Fruit fly (Drosophila melanogaster) whole organism, embryonic: ENCODE measurements around the gene Sec24CD.
A peak's percentile ranks its signal among the peaks of the same experiment; 100 is the strongest.

Experiments used
- Abd-B ChIP-seq: fragments of 200-800 bp; sonication (Bioruptor generic); optimal IDR thresholded peaks from 2 replicates; lab custom pipeline; 2018; ENCODE audit warnings: missing biosample characterization, mild to moderate bottlenecking, missing genetic modification characterization, moderate library complexity
- CG10366 ChIP-seq: fragments of 200-800 bp; sonication (Bioruptor generic); IDR thresholded peaks from 2 replicates; pipeline ENCODE4 v1.3.6; 2022; ENCODE audit warnings: missing biosample characterization, missing genetic modification characterization
- CG11093 ChIP-seq: fragments of 200-800 bp; sonication (Bioruptor generic); IDR thresholded peaks from 3 replicates; pipeline ENCODE4 v1.3.6; 2022; ENCODE audit warnings: missing biosample characterization, missing genetic modification characterization
- CG11504 ChIP-seq: fragments of 200-800 bp; sonication (Bioruptor generic); optimal IDR thresholded peaks from 3 replicates; lab custom pipeline; 2019; ENCODE audit warnings: missing biosample characterization, mild to moderate bottlenecking, missing genetic modification characterization, moderate library complexity
- CG12155 ChIP-seq: fragments of 200-800 bp; sonication (Bioruptor generic); optimal IDR thresholded peaks from 3 replicates; lab custom pipeline; 2016; ENCODE audit warnings: missing biosample characterization, missing genetic modification characterization
- CG14710 ChIP-seq: fragments of 200-800 bp; sonication (Bioruptor generic); optimal IDR thresholded peaks from 3 replicates; lab custom pipeline; 2019; ENCODE audit warnings: missing biosample characterization, mild to moderate bottlenecking, missing genetic modification characterization, moderate library complexity
- CG16813 ChIP-seq: fragments of 200-800 bp; sonication (Bioruptor generic); IDR thresholded peaks from 3 replicates; pipeline ENCODE4 v1.3.6; 2022; ENCODE audit warnings: missing biosample characterization, missing genetic modification characterization; ENCODE audit not compliant: partially characterized antibody
- CG16863 ChIP-seq: fragments of 200-800 bp; sonication (Bioruptor generic); optimal IDR thresholded peaks from 3 replicates; lab custom pipeline; 2016; ENCODE audit warnings: missing biosample characterization, missing genetic modification characterization
- CG18599 ChIP-seq: fragments of 200-800 bp; sonication (Bioruptor generic); optimal IDR thresholded peaks from 3 replicates; lab custom pipeline; 2017; ENCODE audit warnings: missing biosample characterization, missing genetic modification characterization, mild to moderate bottlenecking, moderate library complexity, missing genetic modification reagents
- CG2116 ChIP-seq: fragments of 200-800 bp; sonication (Bioruptor generic); optimal IDR thresholded peaks from 3 replicates; lab custom pipeline; 2018; ENCODE audit warnings: missing biosample characterization, mild to moderate bottlenecking, missing genetic modification characterization
- CG32772 ChIP-seq: fragments of 200-800 bp; sonication (Bioruptor generic); IDR thresholded peaks from 2 replicates; pipeline ENCODE4 v1.3.6; 2022; ENCODE audit warnings: missing biosample characterization, missing genetic modification characterization
- CG34376 ChIP-seq: fragments of 200-800 bp; sonication (Bioruptor generic); optimal IDR thresholded peaks from 2 replicates; lab custom pipeline; 2018; ENCODE audit warnings: missing biosample characterization, mild to moderate bottlenecking, missing genetic modification characterization
- CG3838 ChIP-seq: fragments of 200-800 bp; sonication (Bioruptor generic); optimal IDR thresholded peaks from 3 replicates; lab custom pipeline; 2016; ENCODE audit warnings: missing biosample characterization, missing genetic modification characterization
- CG4730 ChIP-seq: fragments of 200-800 bp; sonication (Bioruptor generic); IDR thresholded peaks from 2 replicates; pipeline ENCODE4 v1.3.6; 2022; ENCODE audit warnings: missing biosample characterization, missing genetic modification characterization
- CG6254 ChIP-seq: fragments of 200-800 bp; sonication (Bioruptor generic); optimal IDR thresholded peaks from 3 replicates; lab custom pipeline; 2017; ENCODE audit warnings: mild to moderate bottlenecking, missing biosample characterization, missing genetic modification reagents, missing genetic modification characterization
- CG6272 ChIP-seq: fragments of 200-800 bp; sonication (Bioruptor generic); IDR thresholded peaks from 2 replicates; pipeline ENCODE4 v1.3.6; 2022; ENCODE audit warnings: missing biosample characterization, missing genetic modification characterization
- CG9437 ChIP-seq: fragments of 200-800 bp; sonication (Bioruptor generic); optimal IDR thresholded peaks from 2 replicates; lab custom pipeline; 2018; ENCODE audit warnings: missing biosample characterization, mild to moderate bottlenecking, missing genetic modification characterization
- E2f1 ChIP-seq: fragments of 200-800 bp; sonication (Bioruptor generic); IDR thresholded peaks from 2 replicates; pipeline ENCODE4 v1.3.6; 2022; ENCODE audit warnings: missing biosample characterization, missing genetic modification characterization
- Hmr ChIP-seq: fragments of 200-800 bp; sonication (Bioruptor generic); optimal IDR thresholded peaks from 3 replicates; lab custom pipeline; 2017; ENCODE audit warnings: mild to moderate bottlenecking, missing biosample characterization, missing genetic modification reagents, missing genetic modification characterization
- NFAT ChIP-seq: fragments of 200-800 bp; sonication (Bioruptor generic); IDR thresholded peaks from 2 replicates; pipeline ENCODE4 v1.3.6; 2022; ENCODE audit warnings: missing biosample characterization, missing genetic modification characterization
- Nf-YC ChIP-seq: fragments of 200-800 bp; optimal IDR thresholded peaks from 3 replicates; lab custom pipeline; 2019; ENCODE audit warnings: missing biosample characterization, mild to moderate bottlenecking, missing genetic modification characterization, moderate library complexity
- Scr ChIP-seq: fragments of 200-800 bp; sonication (Bioruptor generic); IDR thresholded peaks from 2 replicates; pipeline ENCODE4 v1.3.6; 2022; ENCODE audit warnings: missing biosample characterization, missing genetic modification characterization; ENCODE audit not compliant: partially characterized antibody
- Sox102F ChIP-seq: fragments of 200-800 bp; sonication (Bioruptor generic); optimal IDR thresholded peaks from 2 replicates; lab custom pipeline; 2018; ENCODE audit warnings: missing biosample characterization, mild to moderate bottlenecking, missing genetic modification characterization, moderate library complexity
- TFAM ChIP-seq: fragments of 200-800 bp; sonication (Bioruptor generic); optimal IDR thresholded peaks from 2 replicates; lab custom pipeline; 2017; ENCODE audit warnings: missing biosample characterization, missing genetic modification characterization, inconsistent platforms
- btn ChIP-seq: fragments of 200-800 bp; sonication (Bioruptor generic); optimal IDR thresholded peaks from 2 replicates; lab custom pipeline; 2016; ENCODE audit warnings: missing biosample characterization, missing genetic modification characterization
- corto ChIP-seq: fragments of 200-800 bp; sonication (Bioruptor generic); optimal IDR thresholded peaks from 2 replicates; lab custom pipeline; 2016; ENCODE audit warnings: missing biosample characterization, mild to moderate bottlenecking, missing genetic modification characterization, moderate library complexity
- da ChIP-seq: fragments of 200-800 bp; sonication (Bioruptor generic); optimal IDR thresholded peaks from 2 replicates; lab custom pipeline; 2016; ENCODE audit warnings: missing biosample characterization, missing genetic modification characterization
- dpn ChIP-seq, 2 experiments: fragments of 200-800 bp; sonication (Bioruptor generic); optimal IDR thresholded peaks; 3 replicates each; lab custom pipeline; 2016; ENCODE audit warnings: missing biosample characterization in 2 of 2, missing genetic modification characterization in 2 of 2
- emc ChIP-seq: fragments of 200-800 bp; sonication (Bioruptor generic); optimal IDR thresholded peaks from 2 replicates; lab custom pipeline; 2016; ENCODE audit warnings: missing biosample characterization, missing genetic modification characterization
- esg ChIP-seq: fragments of 200-800 bp; sonication (Bioruptor generic); conservative IDR thresholded peaks from 2 replicates; pipeline ENCODE4 v1.3.6; 2022; ENCODE audit warnings: missing biosample characterization, missing genetic modification characterization
- eve ChIP-seq, 2 experiments: fragments of >200 bp; optimal IDR thresholded peaks; 2 replicates each; lab custom pipeline; 2017; ENCODE audit warnings: missing biosample characterization in 2 of 2, missing genetic modification characterization in 2 of 2
- ftz-f1 ChIP-seq: fragments of 200-800 bp; sonication (Bioruptor generic); optimal IDR thresholded peaks from 2 replicates; lab custom pipeline; 2016; ENCODE audit warnings: missing biosample characterization, missing genetic modification characterization
- gce ChIP-seq: fragments of 200-800 bp; sonication (Bioruptor generic); IDR thresholded peaks from 3 replicates; pipeline ENCODE4 v1.3.6; 2022; ENCODE audit warnings: missing biosample characterization, missing genetic modification characterization
- grn ChIP-seq: fragments of 200-800 bp; sonication (Bioruptor generic); optimal IDR thresholded peaks from 3 replicates; lab custom pipeline; 2017; ENCODE audit warnings: missing biosample characterization, missing genetic modification characterization
- gro ChIP-seq: fragments of 200-800 bp; sonication (Bioruptor generic); optimal IDR thresholded peaks from 2 replicates; lab custom pipeline; 2016; ENCODE audit warnings: missing biosample characterization, missing genetic modification characterization
- kni ChIP-seq: fragments of 200-800 bp; sonication (Bioruptor generic); optimal IDR thresholded peaks from 3 replicates; lab custom pipeline; 2017; ENCODE audit warnings: mild to moderate bottlenecking, missing biosample characterization, missing genetic modification reagents, missing genetic modification characterization
- luna ChIP-seq: fragments of 200-800 bp; sonication (Bioruptor generic); optimal IDR thresholded peaks from 2 replicates; lab custom pipeline; 2016; ENCODE audit warnings: missing biosample characterization, missing genetic modification characterization
- odd ChIP-seq: fragments of 200-800 bp; sonication (Bioruptor generic); optimal IDR thresholded peaks from 2 replicates; lab custom pipeline; 2017; ENCODE audit warnings: missing biosample characterization, mild to moderate bottlenecking, missing genetic modification characterization
- pan ChIP-seq, 4 experiments: fragments of >200 bp in 3 of 4; fragments of 200-800 bp in 1 of 4; sonication (Bioruptor generic) in 1 of 4; optimal IDR thresholded peaks in 3 of 4; IDR thresholded peaks in 1 of 4; 2 replicates each; pipeline versions ENCODE4 v1.3.6 to Lab custom; 2017 to 2022; ENCODE audit warnings: missing biosample characterization in 2 of 4, missing genetic modification characterization in 2 of 4, mixed read lengths in 1 of 4
- pb ChIP-seq: fragments of 200-800 bp; sonication (Bioruptor generic); optimal IDR thresholded peaks from 3 replicates; lab custom pipeline; 2016; ENCODE audit warnings: missing biosample characterization, missing genetic modification characterization
- pho ChIP-seq: fragments of 200-800 bp; sonication (Bioruptor generic); optimal IDR thresholded peaks from 2 replicates; lab custom pipeline; 2016; ENCODE audit warnings: missing biosample characterization, missing genetic modification characterization
- ro ChIP-seq: fragments of 200-800 bp; sonication (Bioruptor generic); IDR thresholded peaks from 2 replicates; pipeline ENCODE4 v1.3.6; 2022; ENCODE audit warnings: missing biosample characterization, missing genetic modification characterization
- row ChIP-seq: fragments of 200-800 bp; sonication (Bioruptor generic); IDR thresholded peaks from 3 replicates; pipeline ENCODE4 v1.3.6; 2022; ENCODE audit warnings: missing biosample characterization, missing genetic modification characterization
- salm ChIP-seq: fragments of 200-800 bp; sonication (Bioruptor generic); optimal IDR thresholded peaks from 2 replicates; lab custom pipeline; 2018; ENCODE audit warnings: missing biosample characterization, mild to moderate bottlenecking, missing genetic modification characterization
- sob ChIP-seq: fragments of 200-800 bp; sonication (Bioruptor generic); IDR thresholded peaks from 2 replicates; pipeline ENCODE4 v1.3.6; 2022; ENCODE audit warnings: missing biosample characterization, missing genetic modification characterization
- toy ChIP-seq: fragments of 200-800 bp; sonication (Bioruptor generic); IDR thresholded peaks from 2 replicates; pipeline ENCODE4 v1.3.6; 2022; ENCODE audit warnings: missing biosample characterization, missing genetic modification characterization
- twi ChIP-seq: fragments of 200-800 bp; optimal IDR thresholded peaks from 2 replicates; lab custom pipeline; 2019; ENCODE audit warnings: missing biosample characterization, mild to moderate bottlenecking, missing genetic modification characterization, moderate library complexity
- zfh1 ChIP-seq: fragments of 200-800 bp; sonication (Bioruptor generic); IDR thresholded peaks from 3 replicates; pipeline ENCODE4 v1.3.6; 2022; ENCODE audit warnings: missing biosample characterization, missing genetic modification characterization

Sec24CD gene

DNA sequence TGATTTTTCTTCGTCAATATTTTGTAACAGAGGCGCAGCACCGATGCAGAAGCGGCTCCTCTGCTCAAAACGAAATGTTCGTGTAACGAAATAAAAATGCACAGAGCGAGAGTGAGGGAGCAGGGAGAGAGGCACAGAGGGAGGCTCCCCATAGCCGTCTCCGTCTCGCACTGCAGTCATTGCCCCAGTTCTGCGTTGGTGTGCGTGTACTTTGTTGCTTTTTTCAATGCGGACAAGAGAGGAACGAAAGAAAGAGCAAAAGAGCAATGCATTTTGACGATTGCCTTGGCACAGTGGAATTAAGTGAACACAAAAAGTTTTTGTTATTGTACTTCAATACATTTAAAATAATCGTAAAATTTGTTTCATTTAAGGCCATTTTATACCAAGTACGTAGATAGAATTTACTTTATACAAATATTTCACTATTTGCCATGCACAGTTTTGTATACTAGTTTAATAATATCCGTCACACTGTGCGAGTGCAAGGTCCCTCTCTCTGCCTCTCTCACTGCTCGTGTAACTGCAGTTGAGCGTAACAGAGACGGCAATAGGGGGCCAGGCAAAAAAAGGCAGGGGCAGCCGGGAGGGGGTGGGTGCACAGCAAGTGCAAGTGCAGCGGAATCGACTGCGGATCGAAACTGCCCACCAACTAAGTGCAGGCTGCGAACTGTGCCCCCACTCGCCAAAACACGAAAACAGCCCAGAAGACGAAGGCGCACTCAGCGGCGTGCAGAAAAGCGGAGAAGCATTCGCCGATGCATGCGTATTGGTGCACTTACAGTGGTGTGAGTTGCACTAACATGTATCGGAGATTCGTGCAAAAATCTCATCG is 34.4 kb downstream of the Sec24CD start (continued):
- peak; percentile 98 for TF ChIP-seq row (GFP tag; lab: Robert Waterston, UW)
- TF ChIP-seq CG16863 (GFP tag; lab: Kevin White, UChicago): peak; percentile 99
- peak; percentile 93 for TF ChIP-seq CG12155 (GFP tag; lab: Kevin White, UChicago)
- peak; percentile 55; the same call in 1 of the 2 replicates for TF ChIP-seq Scr
- peak; percentile 95 for TF ChIP-seq da (GFP tag; lab: Kevin White, UChicago)
- peak; percentile 99 for TF ChIP-seq corto (GFP tag; lab: Kevin White, UChicago)
- TF ChIP-seq Abd-B (GFP tag; lab: Kevin White, UChicago): peak; percentile 97
- TF ChIP-seq CG14710: peak; percentile 99
- peak; percentile 76 for TF ChIP-seq CG16813 (GFP tag; lab: Robert Waterston, UW)
- TF ChIP-seq luna (GFP tag; lab: Kevin White, UChicago): no peak
- TF ChIP-seq grn (GFP tag; lab: Kevin White, UChicago): peak; percentile 89
- TF ChIP-seq eve (GFP tag; optimal IDR thresholded peaks at IDR 0.05; lab: Kevin White, UChicago): peak; percentile 98 to 100
- TF ChIP-seq CG32772: peak; percentile 99
- peak; percentile 97 to 98 for TF ChIP-seq dpn (GFP tag; optimal IDR thresholded peaks at IDR 0.05; lab: Kevin White, UChicago)
- TF ChIP-seq emc: peak; percentile 66
- TF ChIP-seq pho (GFP tag; lab: Kevin White, UChicago): peak; percentile 84
- peak; percentile 98 for TF ChIP-seq esg (GFP tag; lab: Robert Waterston, UW)
- TF ChIP-seq CG2116 (GFP tag; lab: Kevin White, UChicago): peak; percentile 92
- TF ChIP-seq CG10366 (GFP tag; lab: Robert Waterston, UW): peak; percentile 99
- peak; percentile 74 for TF ChIP-seq Nf-YC
- TF ChIP-seq NFAT (GFP tag; lab: Robert Waterston, UW): peak; percentile 80
- TF ChIP-seq E2f1: peak; percentile 99
- peak; percentile 98 for TF ChIP-seq CG11504
- peak; percentile 99 for TF ChIP-seq CG11093
- TF ChIP-seq pb (GFP tag; lab: Kevin White, UChicago): peak; percentile 94
- TF ChIP-seq Sox102F: peak; percentile 100
- peak; percentile 99 for TF ChIP-seq salm
- TF ChIP-seq Hmr (GFP tag; lab: Kevin White, UChicago): peak; percentile 83
- peak; percentile 98 for TF ChIP-seq CG6254 (GFP tag; lab: Kevin White, UChicago)
- TF ChIP-seq CG34376 (GFP tag; lab: Kevin White, UChicago): no peak
- TF ChIP-seq zfh1 (GFP tag; lab: Robert Waterston, UW): peak; percentile 100
- TF ChIP-seq twi (tag; lab: Kevin White, UChicago): peak; percentile 97
- TF ChIP-seq CG3838 (GFP tag; lab: Kevin White, UChicago): peak; percentile 93
- TF ChIP-seq sob (GFP tag; lab: Robert Waterston, UW): peak; percentile 95
- TF ChIP-seq kni (GFP tag; lab: Kevin White, UChicago): peak; percentile 96
- peak; percentile 99 for TF ChIP-seq ro
- peak; percentile 100 for TF ChIP-seq gce (GFP tag; lab: Robert Waterston, UW)
- peak; percentile 94 for TF ChIP-seq CG9437
- TF ChIP-seq gro: peak; percentile 14
- TF ChIP-seq CG18599 (GFP tag; lab: Kevin White, UChicago): peak; percentile 95
- peak; percentile 97 for TF ChIP-seq odd (GFP tag; lab: Kevin White, UChicago)
- TF ChIP-seq CG6272 (GFP tag; lab: Robert Waterston, UW): peak; percentile 98
- peak; percentile 97 for TF ChIP-seq TFAM (GFP tag; lab: Kevin White, UChicago)
- TF ChIP-seq ftz-f1 (GFP tag; lab: Kevin White, UChicago): peak; percentile 83
- TF ChIP-seq btn (GFP tag; lab: Kevin White, UChicago): peak; percentile 98
- peak; percentile 98 for TF ChIP-seq CG4730
- no peak for TF ChIP-seq pan (optimal IDR thresholded peaks at IDR 0.05; lab: Kevin White, UChicago)
- peak in 1 of 2 experiments; percentile 99 for TF ChIP-seq pan (GFP tag; optimal IDR thresholded peaks at IDR 0.05 in 1 of 2, IDR thresholded peaks at IDR 0.05 in 1 of 2)
- peak; percentile 92 for TF ChIP-seq toy (GFP tag; lab: Robert Waterston, UW)
